Worm (Caenorhabditis elegans) whole organism, L3 larva: ENCODE measurements around the gene F01G12.18.

Source experiments
- ZK546.5 ChIP-seq: sonication (generic microtip); optimal IDR thresholded peaks from 2 replicates; lab custom pipeline; 2017; ENCODE audit warnings: missing biosample characterization, missing genetic modification characterization
- aly-2 ChIP-seq: fragments of 150-350 bp; optimal IDR thresholded peaks from 2 replicates; lab custom pipeline; 2014; ENCODE audit warnings: missing biosample characterization, missing genetic modification characterization
- ama-1 ChIP-seq: fragments of 150-350 bp; optimal IDR thresholded peaks from 2 replicates; lab custom pipeline; 2018
- ceh-82 ChIP-seq: fragments of 150-350 bp; optimal IDR thresholded peaks from 2 replicates; lab custom pipeline; 2014; ENCODE audit warnings: missing biosample characterization, missing genetic modification characterization
- fkh-10 ChIP-seq: sonication (generic microtip); optimal IDR thresholded peaks from 2 replicates; lab custom pipeline; 2017; ENCODE audit warnings: missing biosample characterization, missing genetic modification reagents, missing genetic modification characterization
- fos-1 ChIP-seq: fragments of 150-350 bp; optimal IDR thresholded peaks from 2 replicates; lab custom pipeline; 2014; ENCODE audit warnings: missing biosample characterization, missing genetic modification characterization
- lin-15B ChIP-seq: fragments of 150-350 bp; optimal IDR thresholded peaks from 2 replicates; lab custom pipeline; 2014; ENCODE audit warnings: missing biosample characterization, missing genetic modification characterization
- nfya-1 ChIP-seq: sonication (generic microtip); optimal IDR thresholded peaks from 2 replicates; lab custom pipeline; 2017; ENCODE audit warnings: missing genetic modification characterization, mild to moderate bottlenecking, missing compliant biosample characterization, antibody characterized with exemption, moderate library complexity; ENCODE audit not compliant: insufficient read depth
- nhr-12 ChIP-seq: fragments of 150-350 bp; optimal IDR thresholded peaks from 2 replicates; lab custom pipeline; 2014; ENCODE audit warnings: missing biosample characterization, missing genetic modification characterization
- nhr-23 ChIP-seq: fragments of 150-350 bp; optimal IDR thresholded peaks from 2 replicates; lab custom pipeline; 2014; ENCODE audit warnings: missing biosample characterization, missing genetic modification reagents, missing genetic modification characterization
- nhr-237 ChIP-seq: fragments of 150-350 bp; optimal IDR thresholded peaks from 2 replicates; lab custom pipeline; 2014; ENCODE audit warnings: missing biosample characterization, missing genetic modification characterization
- skn-1 ChIP-seq: fragments of 150-350 bp; optimal IDR thresholded peaks from 2 replicates; lab custom pipeline; 2014; ENCODE audit warnings: missing biosample characterization, missing genetic modification characterization
- unc-39 ChIP-seq: sonication (generic microtip); optimal IDR thresholded peaks from 4 replicates; lab custom pipeline; 2017; ENCODE audit warnings: missing biosample characterization, missing genetic modification characterization

ce11 chrX:16357531-16357930 lies 40.7 kb downstream of the F01G12.18 start:
- no peak for TF ChIP-seq nhr-237 (tag; lab: Kevin White, UChicago)
- no peak for TF ChIP-seq unc-39
- TF ChIP-seq nfya-1 (tag; lab: Kevin White, UChicago), result no peak
- no peak for TF ChIP-seq lin-15B
- TF ChIP-seq ama-1 (lab: Kevin White, UChicago), result no peak
- no peak for TF ChIP-seq ZK546.5
- TF ChIP-seq aly-2, result no peak
- TF ChIP-seq ceh-82 (tag; lab: Kevin White, UChicago), result no peak
- no peak for TF ChIP-seq nhr-12
- TF ChIP-seq skn-1, result no peak
- TF ChIP-seq nhr-23 (tag; lab: Kevin White, UChicago), result no peak
- TF ChIP-seq fos-1 (tag; lab: Kevin White, UChicago), result no peak
- peak; percentile 82 for TF ChIP-seq fkh-10
